Worm (Caenorhabditis elegans) whole organism, late embryonic: Measurements from ENCODE around the gene nlp-49.

Experiments used
- Y22D7AL.16 ChIP-seq: sonication (generic microtip); optimal IDR thresholded peaks from 2 replicates; lab custom pipeline; 2016; ENCODE audit warnings: missing genetic modification characterization, missing compliant biosample characterization
- ama-1 ChIP-seq: fragments of 150-350 bp; optimal IDR thresholded peaks from 2 replicates; lab custom pipeline; 2014
- ceh-22 ChIP-seq: sonication (generic microtip); optimal IDR thresholded peaks from 2 replicates; lab custom pipeline; 2017; ENCODE audit warnings: missing biosample characterization, missing genetic modification characterization
- fkh-10 ChIP-seq: fragments of 150-350 bp; optimal IDR thresholded peaks from 2 replicates; lab custom pipeline; 2014; ENCODE audit warnings: missing biosample characterization, missing genetic modification reagents, missing genetic modification characterization
- nhr-232 ChIP-seq: sonication (generic microtip); optimal IDR thresholded peaks from 2 replicates; lab custom pipeline; 2016; ENCODE audit warnings: missing genetic modification characterization, missing compliant biosample characterization
- pax-1 ChIP-seq: fragments of 150-350 bp; optimal IDR thresholded peaks from 2 replicates; lab custom pipeline; 2014; ENCODE audit warnings: missing biosample characterization, missing genetic modification characterization
- unc-86 ChIP-seq: sonication (generic microtip); optimal IDR thresholded peaks from 2 replicates; lab custom pipeline; 2016; ENCODE audit warnings: missing genetic modification characterization, missing compliant biosample characterization
- zip-5 ChIP-seq: sonication (generic microtip); optimal IDR thresholded peaks from 2 replicates; lab custom pipeline; 2016; ENCODE audit warnings: missing genetic modification characterization, missing compliant biosample characterization

ce11 chrX:5875567-5875966 lies 28.9 kb upstream of the nlp-49 start, which contains the start of gene F49E10.4:
- no peak for TF ChIP-seq ama-1 (lab: Kevin White, UChicago)
- no peak for TF ChIP-seq nhr-232 (tag; lab: Kevin White, UChicago)
- no peak for TF ChIP-seq fkh-10 (GFP tag; lab: Kevin White, UChicago)
- no peak for TF ChIP-seq pax-1 (tag; lab: Kevin White, UChicago)
- no peak for TF ChIP-seq unc-86
- no peak for TF ChIP-seq ceh-22 (tag; lab: Kevin White, UChicago)
- no peak for TF ChIP-seq Y22D7AL.16 (tag; lab: Kevin White, UChicago)
- TF ChIP-seq zip-5: no peak
